Worm (Caenorhabditis elegans) whole organism, L4 larva: ENCODE data around the gene Y62E10A.3.

Experiments
- D1046.2 ChIP-seq: fragments of 200-800 bp; sonication (Bioruptor generic); IDR thresholded peaks from 2 replicates; pipeline ENCODE4 v1.3.6; 2022; ENCODE audit warnings: missing genetic modification characterization, missing compliant biosample characterization
- F10B5.3 ChIP-seq: sonication (generic microtip); optimal IDR thresholded peaks from 2 replicates; lab custom pipeline; 2016; ENCODE audit warnings: mild to moderate bottlenecking, missing genetic modification characterization, missing compliant biosample characterization
- F37D6.2 ChIP-seq: sonication (generic microtip); optimal IDR thresholded peaks from 2 replicates; lab custom pipeline; 2016; ENCODE audit warnings: mild to moderate bottlenecking, missing genetic modification characterization, missing compliant biosample characterization
- F49E8.2 ChIP-seq: sonication (generic microtip); optimal IDR thresholded peaks from 2 replicates; lab custom pipeline; 2016; ENCODE audit warnings: missing compliant biosample characterization, mild to moderate bottlenecking, missing genetic modification characterization, borderline replicate concordance
- T26A8.4 ChIP-seq: fragments of 200-800 bp; sonication (Bioruptor generic); IDR thresholded peaks from 2 replicates; pipeline ENCODE4 v1.3.6; 2022; ENCODE audit warnings: missing genetic modification characterization, missing compliant biosample characterization
- Y48G9A.11 ChIP-seq: fragments of 200-800 bp; sonication (Bioruptor generic); IDR thresholded peaks from 2 replicates; pipeline ENCODE4 v1.3.6; 2022; ENCODE audit warnings: missing genetic modification reagents, missing genetic modification characterization, missing compliant biosample characterization
- ZK337.2 ChIP-seq: fragments of 200-800 bp; sonication (Bioruptor generic); IDR thresholded peaks from 2 replicates; pipeline ENCODE4 v1.3.6; 2022; ENCODE audit warnings: missing genetic modification reagents, missing genetic modification characterization, missing compliant biosample characterization
- aha-1 ChIP-seq: fragments of 150-350 bp; peaks from one replicate; lab custom pipeline; 2014; ENCODE audit warnings: missing biosample characterization, missing genetic modification characterization
- ama-1 ChIP-seq: fragments of 150-350 bp; optimal IDR thresholded peaks from 2 replicates; lab custom pipeline; 2014; ENCODE audit warnings: inconsistent platforms, mixed read lengths
- ceh-32 ChIP-seq: sonication (generic microtip); optimal IDR thresholded peaks from 2 replicates; lab custom pipeline; 2016; ENCODE audit warnings: mild to moderate bottlenecking, missing genetic modification characterization, missing compliant biosample characterization; ENCODE audit not compliant: poor library complexity
- cey-2 ChIP-seq: sonication (generic microtip); optimal IDR thresholded peaks from 3 replicates; lab custom pipeline; 2017; ENCODE audit warnings: missing genetic modification characterization, mild to moderate bottlenecking, missing compliant biosample characterization, antibody characterized with exemption, borderline replicate concordance; ENCODE audit not compliant: insufficient read depth
- daf-16 ChIP-seq, 3 experiments: sonication (generic microtip); optimal IDR thresholded peaks; 2 replicates each; lab custom pipeline; 2016 to 2017; ENCODE audit warnings: missing genetic modification characterization in 3 of 3, missing genetic modification reagents in 3 of 3, mild to moderate bottlenecking in 2 of 3, missing compliant biosample characterization in 2 of 3, missing biosample characterization in 1 of 3, moderate library complexity in 1 of 3
- daf-19 ChIP-seq: fragments of 200-800 bp; sonication (Bioruptor generic); conservative IDR thresholded peaks from 2 replicates; pipeline ENCODE4 v1.3.6; 2022; ENCODE audit warnings: missing genetic modification characterization, missing compliant biosample characterization
- dmd-9 ChIP-seq: fragments of 200-800 bp; sonication (Bioruptor generic); IDR thresholded peaks from 2 replicates; pipeline ENCODE4 v1.3.6; 2022; ENCODE audit warnings: missing genetic modification reagents, missing genetic modification characterization, missing compliant biosample characterization
- egl-43 ChIP-seq: fragments of 200-800 bp; sonication (Bioruptor generic); IDR thresholded peaks from 2 replicates; pipeline ENCODE4 v1.3.6; 2022; ENCODE audit warnings: missing genetic modification reagents, missing genetic modification characterization, missing compliant biosample characterization
- fos-1 ChIP-seq: fragments of 150-350 bp; optimal IDR thresholded peaks from 2 replicates; lab custom pipeline; 2014; ENCODE audit warnings: missing biosample characterization, missing genetic modification characterization
- hlh-30 ChIP-seq: sonication (generic microtip); optimal IDR thresholded peaks from 2 replicates; lab custom pipeline; 2017; ENCODE audit warnings: antibody characterized with exemption, mild to moderate bottlenecking, missing genetic modification characterization, missing compliant biosample characterization; ENCODE audit not compliant: insufficient read depth
- hmg-1.1 ChIP-seq: fragments of 200-800 bp; sonication (Bioruptor generic); IDR thresholded peaks from 2 replicates; pipeline ENCODE4 v1.3.6; 2022; ENCODE audit warnings: missing genetic modification reagents, missing genetic modification characterization, missing compliant biosample characterization
- lin-38 ChIP-seq: fragments of 200-800 bp; sonication (Bioruptor generic); IDR thresholded peaks from 2 replicates; pipeline ENCODE4 v1.3.6; 2022; ENCODE audit warnings: missing genetic modification reagents, missing genetic modification characterization, missing compliant biosample characterization
- mdt-29 ChIP-seq: fragments of 200-800 bp; sonication (Bioruptor generic); IDR thresholded peaks from 2 replicates; pipeline ENCODE4 v1.3.6; 2022; ENCODE audit warnings: missing genetic modification reagents, missing genetic modification characterization, missing compliant biosample characterization
- mep-1 ChIP-seq: fragments of 150-350 bp; sonication (generic microtip); optimal IDR thresholded peaks from 3 replicates; lab custom pipeline; 2014; ENCODE audit warnings: missing biosample characterization, missing genetic modification characterization
- mes-2 ChIP-seq: sonication (generic microtip); optimal IDR thresholded peaks from 2 replicates; lab custom pipeline; 2016; ENCODE audit warnings: missing genotype, mild to moderate bottlenecking, missing genetic modification characterization, missing compliant biosample characterization; ENCODE audit not compliant: poor library complexity, severe bottlenecking
- mxl-2 ChIP-seq: fragments of 200-800 bp; sonication (Bioruptor generic); conservative IDR thresholded peaks from 2 replicates; pipeline ENCODE4 v1.3.6; 2022; ENCODE audit warnings: missing genetic modification reagents, missing genetic modification characterization, missing compliant biosample characterization
- nhr-11 ChIP-seq: fragments of 150-350 bp; optimal IDR thresholded peaks from 2 replicates; lab custom pipeline; 2014; ENCODE audit warnings: missing biosample characterization, missing genetic modification characterization
- nhr-25 ChIP-seq: sonication (generic microtip); optimal IDR thresholded peaks from 2 replicates; lab custom pipeline; 2017; ENCODE audit warnings: missing genetic modification characterization, mild to moderate bottlenecking, missing compliant biosample characterization, antibody characterized with exemption, moderate library complexity, borderline replicate concordance; ENCODE audit not compliant: insufficient read depth
- nhr-41 ChIP-seq: fragments of 200-800 bp; sonication (Bioruptor generic); IDR thresholded peaks from 2 replicates; pipeline ENCODE4 v1.3.6; 2022; ENCODE audit warnings: missing genetic modification reagents, missing genetic modification characterization, missing compliant biosample characterization
- nhr-6 ChIP-seq: fragments of 150-350 bp; optimal IDR thresholded peaks from 2 replicates; lab custom pipeline; 2014; ENCODE audit warnings: missing biosample characterization, missing genetic modification characterization
- pqm-1 ChIP-seq: sonication (generic microtip); optimal IDR thresholded peaks from 2 replicates; lab custom pipeline; 2017; ENCODE audit warnings: missing biosample characterization, missing genetic modification characterization
- rbr-2 ChIP-seq: sonication (generic microtip); optimal IDR thresholded peaks from 2 replicates; lab custom pipeline; 2016; ENCODE audit warnings: missing genotype, missing genetic modification characterization, missing compliant biosample characterization
- set-16 ChIP-seq: fragments of 200-800 bp; sonication (Bioruptor generic); IDR thresholded peaks from 2 replicates; pipeline ENCODE4 v1.3.6; 2022; ENCODE audit warnings: missing genetic modification reagents, missing genetic modification characterization, missing compliant biosample characterization
- skn-1 ChIP-seq: fragments of 150-350 bp; optimal IDR thresholded peaks from 2 replicates; lab custom pipeline; 2014; ENCODE audit warnings: missing biosample characterization, missing genetic modification characterization
- snpc-1.2 ChIP-seq: fragments of 200-800 bp; sonication (Bioruptor generic); IDR thresholded peaks from 2 replicates; pipeline ENCODE4 v1.3.6; 2022; ENCODE audit warnings: missing genetic modification reagents, missing genetic modification characterization, missing compliant biosample characterization
- unc-39 ChIP-seq: sonication (generic microtip); optimal IDR thresholded peaks from 2 replicates; lab custom pipeline; 2017; ENCODE audit warnings: missing biosample characterization, missing genetic modification characterization
- zfp-3 ChIP-seq: fragments of 200-800 bp; sonication (Bioruptor generic); conservative IDR thresholded peaks from 2 replicates; pipeline ENCODE4 v1.3.6; 2022; ENCODE audit warnings: missing genetic modification reagents, missing genetic modification characterization, missing compliant biosample characterization
- zip-2 ChIP-seq: fragments of 150-350 bp; optimal IDR thresholded peaks from 2 replicates; lab custom pipeline; 2014; ENCODE audit warnings: missing biosample characterization, missing genetic modification characterization
- ztf-7 ChIP-seq: fragments of 150-350 bp; optimal IDR thresholded peaks from 2 replicates; lab custom pipeline; 2014; ENCODE audit warnings: missing biosample characterization, missing genetic modification characterization

Gene Y62E10A.3

DNA sequence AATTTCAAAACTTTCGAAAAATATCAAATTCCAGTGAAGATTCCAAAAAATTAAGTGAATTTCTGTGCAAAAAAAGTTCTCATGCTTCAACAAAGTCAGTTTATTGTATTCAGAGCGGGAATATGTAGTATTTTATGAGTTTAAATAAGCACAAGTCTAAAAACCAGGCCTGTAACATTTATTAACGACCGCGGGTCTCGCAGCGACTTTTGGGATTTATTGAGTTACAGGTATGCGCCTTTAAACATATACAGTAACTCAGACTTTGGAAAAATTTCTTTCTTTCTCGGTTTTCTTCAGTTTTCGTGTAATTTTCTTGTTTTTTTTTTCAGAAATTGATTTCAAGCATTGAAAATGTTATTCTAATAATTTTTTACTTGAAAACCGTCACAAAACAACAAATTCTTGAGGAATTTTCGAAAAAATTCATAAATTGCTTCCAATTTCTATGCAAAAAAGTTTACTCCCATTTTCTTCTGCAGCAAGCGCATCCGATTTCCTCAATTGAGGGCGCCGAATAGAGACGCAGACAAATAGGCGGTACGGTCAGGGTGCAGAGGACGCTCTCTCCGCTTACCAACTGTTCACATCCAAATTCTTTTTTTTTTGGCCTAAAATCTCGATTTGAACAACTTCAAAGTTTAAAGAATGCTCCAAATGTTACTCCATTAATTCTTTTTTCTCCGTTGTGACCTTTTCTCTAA, 48.6 kb downstream of the Y62E10A.3 start (continued):
- TF ChIP-seq set-16 (GFP tag; lab: Robert Waterston, UW) (no peak), ama-1 (lab: Kevin White, UChicago) (no peak), mep-1 (no peak), skn-1 (tag; lab: Kevin White, UChicago) (no peak), nhr-11 (tag; lab: Kevin White, UChicago) (no peak), ztf-7 (tag; lab: Kevin White, UChicago) (no peak), hmg-1.1 (GFP tag; lab: Robert Waterston, UW) (0 out of 2 replicates have a peak, but pooled peaks have one; percentile 35), rbr-2 (tag; lab: Kevin White, UChicago) (no peak), lin-38 (GFP tag; lab: Robert Waterston, UW) (peak; percentile 31), mxl-2 (GFP tag; lab: Robert Waterston, UW) (no peak), aha-1 (tag; lab: Kevin White, UChicago) (peak; percentile 96), dmd-9 (GFP tag; lab: Robert Waterston, UW) (no peak), unc-39 (tag; lab: Kevin White, UChicago) (no peak), cey-2 (tag; lab: Kevin White, UChicago) (no peak), zip-2 (no peak), pqm-1 (tag; lab: Kevin White, UChicago) (no peak), F10B5.3 (tag; lab: Kevin White, UChicago) (no peak), snpc-1.2 (peak; percentile 74; the same call in 1 of the 2 replicates), ceh-32 (tag; lab: Kevin White, UChicago) (no peak), ZK337.2 (GFP tag; lab: Robert Waterston, UW) (no peak), F49E8.2 (tag; lab: Kevin White, UChicago) (peak; percentile 57), Y48G9A.11 (no peak), nhr-6 (tag; lab: Kevin White, UChicago) (no peak), mdt-29 (GFP tag; lab: Robert Waterston, UW) (no peak), D1046.2 (GFP tag; lab: Robert Waterston, UW) (no peak), daf-19 (GFP tag; lab: Robert Waterston, UW) (no peak), mes-2 (tag; lab: Kevin White, UChicago) (no peak), fos-1 (tag; lab: Kevin White, UChicago) (no peak), T26A8.4 (GFP tag; lab: Robert Waterston, UW) (no peak), zfp-3 (GFP tag; lab: Robert Waterston, UW) (no peak), nhr-41 (GFP tag; lab: Robert Waterston, UW) (no peak), F37D6.2 (tag; lab: Kevin White, UChicago) (no peak), egl-43 (GFP tag; lab: Robert Waterston, UW) (no peak)

DNA sequence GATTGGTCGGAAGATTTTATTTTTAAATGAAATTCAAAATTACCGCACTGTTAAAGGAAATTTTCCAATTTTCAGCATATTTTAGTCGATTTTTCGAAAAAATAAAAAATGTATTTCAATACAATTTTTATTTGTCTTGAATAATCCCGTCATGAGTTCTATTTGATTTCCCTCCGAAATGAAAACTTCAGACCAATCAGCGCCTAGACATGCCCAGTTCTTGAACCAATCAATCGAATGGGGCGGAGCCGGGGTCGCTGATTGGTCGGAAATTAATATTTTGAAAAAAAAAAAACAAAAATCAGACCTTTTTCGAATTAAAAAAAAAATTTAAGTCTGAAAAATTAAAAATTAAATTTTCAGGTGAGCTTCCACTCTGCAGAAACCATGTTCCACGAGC, 50.4 kb downstream of the Y62E10A.3 start:
- TF ChIP-seq mxl-2 (GFP tag; lab: Robert Waterston, UW) (no peak), daf-16 (GFP tag; optimal IDR thresholded peaks at IDR 0.05; lab: Kevin White, UChicago) (no peak), daf-16 (tag; optimal IDR thresholded peaks at IDR 0.05; lab: Kevin White, UChicago) (no peak), nhr-25 (tag; lab: Kevin White, UChicago) (no peak), T26A8.4 (GFP tag; lab: Robert Waterston, UW) (no peak), hlh-30 (no peak), mep-1 (no peak)
